Fruit fly (Drosophila melanogaster): ENCODE data around the gene Teh1.

dm6 chr3R:9878026-9878997 lies 10.4 kb upstream of the Teh1 start:
- TF ChIP-seq toe (GFP tag; optimal IDR thresholded peaks at IDR 0.05) = no peak
- no peak for TF ChIP-seq ovo (GFP tag; optimal IDR thresholded peaks at IDR 0.05)
- TF ChIP-seq cnc (optimal IDR thresholded peaks at IDR 0.05) = no peak
- TF ChIP-seq Crg-1 (GFP tag; optimal IDR thresholded peaks at IDR 0.05) = no peak

Data from whole organism, adult.